Worm (Caenorhabditis elegans) whole organism, L4 larva: ENCODE results near the gene amx-1.
A peak's percentile ranks its signal among the peaks of the same experiment; 100 is the strongest.

Source experiments
- R02D3.7 ChIP-seq: fragments of 150-350 bp; sonication (generic microtip); optimal IDR thresholded peaks from 3 replicates; lab custom pipeline; 2014; ENCODE audit warnings: missing biosample characterization, missing genetic modification characterization
- attf-4 ChIP-seq: sonication (generic microtip); optimal IDR thresholded peaks from 3 replicates; lab custom pipeline; 2017; ENCODE audit warnings: missing biosample characterization, missing genetic modification characterization
- ceh-32 ChIP-seq: sonication (generic microtip); optimal IDR thresholded peaks from 2 replicates; lab custom pipeline; 2016; ENCODE audit warnings: mild to moderate bottlenecking, missing genetic modification characterization, missing compliant biosample characterization; ENCODE audit not compliant: poor library complexity
- ceh-82 ChIP-seq: sonication (generic microtip); optimal IDR thresholded peaks from 2 replicates; lab custom pipeline; 2017; ENCODE audit warnings: missing biosample characterization, missing genetic modification characterization
- fos-1 ChIP-seq: fragments of 150-350 bp; optimal IDR thresholded peaks from 2 replicates; lab custom pipeline; 2014; ENCODE audit warnings: missing biosample characterization, missing genetic modification characterization
- jun-1 ChIP-seq: fragments of 150-350 bp; optimal IDR thresholded peaks from 2 replicates; lab custom pipeline; 2014; ENCODE audit warnings: missing biosample characterization, missing genetic modification reagents, missing genetic modification characterization
- lin-13 ChIP-seq: fragments of 150-350 bp; optimal IDR thresholded peaks from 2 replicates; lab custom pipeline; 2014; ENCODE audit warnings: missing biosample characterization, missing genetic modification reagents, missing genetic modification characterization
- nhr-237 ChIP-seq: sonication (generic microtip); optimal IDR thresholded peaks from 2 replicates; lab custom pipeline; 2017; ENCODE audit warnings: missing biosample characterization, missing genetic modification characterization
- nhr-25 ChIP-seq: sonication (generic microtip); optimal IDR thresholded peaks from 2 replicates; lab custom pipeline; 2017; ENCODE audit warnings: missing genetic modification characterization, mild to moderate bottlenecking, missing compliant biosample characterization, antibody characterized with exemption, moderate library complexity, borderline replicate concordance; ENCODE audit not compliant: insufficient read depth
- nhr-48 ChIP-seq: sonication (generic microtip); optimal IDR thresholded peaks from 2 replicates; lab custom pipeline; 2016; ENCODE audit warnings: mild to moderate bottlenecking, missing genetic modification characterization, missing compliant biosample characterization
- snpc-4 ChIP-seq: fragments of 150-350 bp; optimal IDR thresholded peaks from 2 replicates; lab custom pipeline; 2014; ENCODE audit warnings: missing biosample characterization, missing genetic modification characterization
- unc-39 ChIP-seq: sonication (generic microtip); optimal IDR thresholded peaks from 2 replicates; lab custom pipeline; 2017; ENCODE audit warnings: missing biosample characterization, missing genetic modification characterization

ce11 chrIII:3773173-3773572 lies 49.0 kb upstream of the amx-1 start, which contains the start of gene lec-4:
- TF ChIP-seq nhr-48 (tag; lab: Kevin White, UChicago), result no peak
- no peak for TF ChIP-seq nhr-237 (tag; lab: Kevin White, UChicago)
- TF ChIP-seq snpc-4 (tag; lab: Kevin White, UChicago), result no peak
- TF ChIP-seq attf-4 (tag; lab: Kevin White, UChicago), result no peak
- TF ChIP-seq nhr-25 (tag; lab: Kevin White, UChicago), result peak; percentile 36
- TF ChIP-seq fos-1 (tag; lab: Kevin White, UChicago), result no peak
- TF ChIP-seq lin-13 (GFP tag; lab: Kevin White, UChicago), result no peak
- TF ChIP-seq R02D3.7 (tag; lab: Kevin White, UChicago), result no peak
- no peak for TF ChIP-seq jun-1 (tag; lab: Kevin White, UChicago)
- no peak for TF ChIP-seq ceh-82 (tag; lab: Kevin White, UChicago)
- no peak for TF ChIP-seq unc-39 (tag; lab: Kevin White, UChicago)
- no peak for TF ChIP-seq ceh-32
